Worm (Caenorhabditis elegans) whole organism, L4/young adult: ENCODE measurements around the gene ser-6.

ENCODE experiments used
- dao-5 ChIP-seq: sonication (generic microtip); optimal IDR thresholded peaks from 2 replicates; lab custom pipeline; 2016; ENCODE audit warnings: missing genotype, missing genetic modification characterization, moderate library complexity, missing compliant biosample characterization
- him-1 ChIP-seq: sonication (generic microtip); optimal IDR thresholded peaks from 2 replicates; lab custom pipeline; 2016; ENCODE audit warnings: missing genotype, missing genetic modification reagents, missing genetic modification characterization, missing compliant biosample characterization

DNA sequence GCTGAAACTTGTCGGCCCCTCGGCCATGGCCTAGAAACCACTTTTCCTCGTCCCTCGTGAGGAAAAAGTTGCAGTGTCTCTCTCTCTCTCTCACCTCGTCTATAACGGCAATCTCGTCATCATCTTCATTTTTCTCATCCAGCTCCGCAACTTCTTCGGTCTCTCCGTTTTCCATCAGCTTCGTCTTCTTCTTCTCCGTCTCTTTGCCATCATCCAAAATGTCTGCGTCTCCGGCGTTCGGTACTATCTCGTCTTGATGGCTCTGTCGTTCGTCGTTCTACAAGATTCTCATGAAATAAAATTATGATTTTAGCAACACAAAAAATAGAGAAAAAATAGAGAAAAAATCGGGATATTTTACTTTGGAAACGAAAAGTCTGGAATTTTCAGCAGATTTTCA, 41.6 kb downstream of the ser-6 start:
- TF ChIP-seq dao-5 (tag; lab: Kevin White, UChicago) (no peak), him-1 (tag; lab: Kevin White, UChicago) (no peak)
